Worm (Caenorhabditis elegans) whole organism, young adult: ENCODE data around the gene efn-2.

Source experiments
- let-526 ChIP-seq: fragments of 200-800 bp; sonication (Bioruptor generic); IDR thresholded peaks from 2 replicates; pipeline ENCODE4 v1.3.6; 2022; ENCODE audit warnings: missing genetic modification reagents, missing genetic modification characterization, missing compliant biosample characterization
- rec-8 ChIP-seq, 2 experiments: sonication (generic microtip); optimal IDR thresholded peaks; 2 replicates each; lab custom pipeline; 2016; ENCODE audit warnings: mild to moderate bottlenecking in 2 of 2, missing genetic modification characterization in 2 of 2, missing genetic modification reagents in 2 of 2, missing genotype in 2 of 2, missing biosample characterization in 1 of 2, missing compliant biosample characterization in 1 of 2, moderate library complexity in 1 of 2
- ztf-22 ChIP-seq: fragments of 200-800 bp; sonication (Bioruptor generic); optimal IDR thresholded peaks from 2 replicates; lab custom pipeline; 2018; ENCODE audit warnings: mild to moderate bottlenecking, missing genetic modification characterization, moderate library complexity, missing compliant biosample characterization

- no peak for TF ChIP-seq rec-8 (tag; optimal IDR thresholded peaks at IDR 0.05; lab: Kevin White, UChicago)
- TF ChIP-seq let-526 (GFP tag; lab: Robert Waterston, UW): no peak
- TF ChIP-seq ztf-22 (GFP tag; lab: Kevin White, UChicago): no peak
Measured at ce11 chrIV:10570065-10570464, 6.1 kb upstream of the efn-2 start.
